Worm (Caenorhabditis elegans) whole organism, midembryonic: ENCODE measurements around the gene pcp-5.

ENCODE experiments used
- T22C8.4 ChIP-seq: fragments of 200-800 bp; sonication (Bioruptor generic); IDR thresholded peaks from 2 replicates; pipeline ENCODE4 v1.3.6; 2022; ENCODE audit warnings: missing genetic modification characterization, missing compliant biosample characterization
- cog-1 ChIP-seq: sonication (generic microtip); optimal IDR thresholded peaks from 2 replicates; lab custom pipeline; 2016; ENCODE audit warnings: missing genetic modification characterization, missing compliant biosample characterization
- flt-1 ChIP-seq: fragments of 200-800 bp; sonication (Bioruptor generic); IDR thresholded peaks from 2 replicates; pipeline ENCODE4 v1.3.6; 2022; ENCODE audit warnings: missing genetic modification characterization, missing compliant biosample characterization
- klf-2 ChIP-seq: fragments of 200-800 bp; sonication (Bioruptor generic); conservative IDR thresholded peaks from 2 replicates; pipeline ENCODE4 v1.3.6; 2022; ENCODE audit warnings: missing genetic modification reagents, missing genetic modification characterization, missing compliant biosample characterization
- med-1 ChIP-seq: sonication (generic microtip); optimal IDR thresholded peaks from 2 replicates; lab custom pipeline; 2017; ENCODE audit warnings: missing genetic modification characterization, mild to moderate bottlenecking, missing compliant biosample characterization, antibody characterized with exemption, missing genetic modification reagents; ENCODE audit not compliant: insufficient read depth
- ref-1 ChIP-seq: fragments of 200-800 bp; sonication (Bioruptor generic); conservative IDR thresholded peaks from 2 replicates; pipeline ENCODE4 v1.3.6; 2022; ENCODE audit warnings: missing genetic modification reagents, missing genetic modification characterization, missing compliant biosample characterization
- tab-1 ChIP-seq: fragments of 200-800 bp; sonication (Bioruptor generic); IDR thresholded peaks from 2 replicates; pipeline ENCODE4 v1.3.6; 2022; ENCODE audit warnings: missing genetic modification characterization, missing compliant biosample characterization
- ztf-23 ChIP-seq: fragments of 200-800 bp; sonication (Bioruptor generic); IDR thresholded peaks from 2 replicates; pipeline ENCODE4 v1.3.6; 2022; ENCODE audit warnings: missing genetic modification reagents, missing genetic modification characterization, missing compliant biosample characterization
- ztf-29 ChIP-seq: fragments of 200-800 bp; sonication (Bioruptor generic); IDR thresholded peaks from 2 replicates; pipeline ENCODE4 v1.3.6; 2022; ENCODE audit warnings: missing genetic modification reagents, missing genetic modification characterization, missing compliant biosample characterization

pcp-5 gene

ce11 chrIII:7937548-7937947 is 30.1 kb upstream of the pcp-5 start, which contains the start of gene C29E4.10:
Gene C29E4.10, plus strand, starts transcription at chrIII:7937848.
- TF ChIP-seq klf-2 (GFP tag; lab: Robert Waterston, UW) (no peak), cog-1 (tag; lab: Kevin White, UChicago) (no peak)

- TF ChIP-seq T22C8.4 (GFP tag; lab: Robert Waterston, UW) (no peak), tab-1 (GFP tag; lab: Robert Waterston, UW) (no peak)
These were observed 25.8 kb upstream of the pcp-5 start, which contains the start of gene ran-2 for ce11 chrIII:7933235-7933634. Gene ran-2, plus strand, starts transcription at chrIII:7933535.

ce11 chrIII:7928549-7929129 is 21.2 kb upstream of the pcp-5 start, which contains the start of the genes C29E4.13 and npp-15:
Gene C29E4.13, minus strand, starts transcription at chrIII:7928717.
Gene npp-15, plus strand, starts transcription at chrIII:7929043.
- no peak for TF ChIP-seq cog-1 (tag; lab: Kevin White, UChicago)
- no peak for TF ChIP-seq med-1 (GFP tag; lab: Kevin White, UChicago)
- TF ChIP-seq ztf-29 (GFP tag; lab: Robert Waterston, UW) = no peak
- TF ChIP-seq flt-1 (GFP tag; lab: Robert Waterston, UW) = no peak
- TF ChIP-seq ref-1 = no peak
- no peak for TF ChIP-seq klf-2 (GFP tag; lab: Robert Waterston, UW)
- no peak for TF ChIP-seq tab-1 (GFP tag; lab: Robert Waterston, UW)
- TF ChIP-seq ztf-23 = no peak
- no peak for TF ChIP-seq T22C8.4 (GFP tag; lab: Robert Waterston, UW)

- TF ChIP-seq med-1 (GFP tag; lab: Kevin White, UChicago) (no peak), ztf-29 (GFP tag; lab: Robert Waterston, UW) (no peak), ref-1 (no peak), flt-1 (GFP tag; lab: Robert Waterston, UW) (no peak), cog-1 (tag; lab: Kevin White, UChicago) (no peak), ztf-23 (no peak), klf-2 (GFP tag; lab: Robert Waterston, UW) (no peak), tab-1 (GFP tag; lab: Robert Waterston, UW) (no peak)
These were observed 18.6 kb upstream of the pcp-5 start for ce11 chrIII:7925968-7926367.

ce11 chrIII:7924821-7925220 is 17.4 kb upstream of the pcp-5 start, which contains the start of gene tag-250:
Gene tag-250, minus strand, starts transcription at chrIII:7924921.
- TF ChIP-seq ztf-23 = no peak

- TF ChIP-seq ztf-23 = no peak
- TF ChIP-seq flt-1 (GFP tag; lab: Robert Waterston, UW) = no peak
- TF ChIP-seq T22C8.4 (GFP tag; lab: Robert Waterston, UW) = no peak
- no peak for TF ChIP-seq tab-1 (GFP tag; lab: Robert Waterston, UW)
- no peak for TF ChIP-seq med-1 (GFP tag; lab: Kevin White, UChicago)
- no peak for TF ChIP-seq cog-1 (tag; lab: Kevin White, UChicago)
- TF ChIP-seq klf-2 (GFP tag; lab: Robert Waterston, UW) = no peak
- TF ChIP-seq ref-1 = no peak
- no peak for TF ChIP-seq ztf-29 (GFP tag; lab: Robert Waterston, UW)
These were observed 14.8 kb upstream of the pcp-5 start, which contains the start of gene C29E4.17 for ce11 chrIII:7922207-7922606. Gene C29E4.17, plus strand, starts transcription at chrIII:7922507.

ce11 chrIII:7919823-7920222 is 12.4 kb upstream of the pcp-5 start, which contains the start of gene C29E4.14:
Gene C29E4.14, plus strand, starts transcription at chrIII:7920123.
- TF ChIP-seq ref-1 = no peak
- TF ChIP-seq tab-1 (GFP tag; lab: Robert Waterston, UW) = no peak
- no peak for TF ChIP-seq cog-1 (tag; lab: Kevin White, UChicago)
- TF ChIP-seq flt-1 (GFP tag; lab: Robert Waterston, UW) = no peak
- no peak for TF ChIP-seq ztf-29 (GFP tag; lab: Robert Waterston, UW)
- TF ChIP-seq T22C8.4 (GFP tag; lab: Robert Waterston, UW) = no peak

- TF ChIP-seq med-1 (GFP tag; lab: Kevin White, UChicago) (no peak), ztf-29 (GFP tag; lab: Robert Waterston, UW) (no peak), tab-1 (GFP tag; lab: Robert Waterston, UW) (no peak), ztf-23 (no peak), flt-1 (GFP tag; lab: Robert Waterston, UW) (no peak), ref-1 (no peak), klf-2 (GFP tag; lab: Robert Waterston, UW) (no peak), T22C8.4 (GFP tag; lab: Robert Waterston, UW) (no peak), cog-1 (tag; lab: Kevin White, UChicago) (no peak)
These were observed 10.3 kb upstream of the pcp-5 start, which contains the start of gene gly-3 for ce11 chrIII:7917667-7918066. Gene gly-3, minus strand, starts transcription at chrIII:7917767.

- TF ChIP-seq ztf-23 = no peak
- TF ChIP-seq T22C8.4 (GFP tag; lab: Robert Waterston, UW) = no peak
- no peak for TF ChIP-seq flt-1 (GFP tag; lab: Robert Waterston, UW)
- TF ChIP-seq ztf-29 (GFP tag; lab: Robert Waterston, UW) = no peak
- no peak for TF ChIP-seq ref-1
- no peak for TF ChIP-seq med-1 (GFP tag; lab: Kevin White, UChicago)
- TF ChIP-seq tab-1 (GFP tag; lab: Robert Waterston, UW) = no peak
- TF ChIP-seq klf-2 (GFP tag; lab: Robert Waterston, UW) = no peak
- TF ChIP-seq cog-1 (tag; lab: Kevin White, UChicago) = no peak
These were observed 6.1 kb upstream of the pcp-5 start, which contains the start of gene ZK688.12 for ce11 chrIII:7913488-7913887. Gene ZK688.12, minus strand, starts transcription at chrIII:7913588.

ce11 chrIII:7911621-7912020 is 4.2 kb upstream of the pcp-5 start, which contains the start of gene ZK688.7:
Gene ZK688.7, minus strand, starts transcription at chrIII:7911634.
- TF ChIP-seq klf-2 (GFP tag; lab: Robert Waterston, UW) = no peak
- TF ChIP-seq cog-1 (tag; lab: Kevin White, UChicago) = no peak
- no peak for TF ChIP-seq ref-1
